1 fruit fly cellular context compared by ENCODE assay signal in genomic region chr2L:15179028-15179427, dm6.
TF ChIP-seq lines count a peak whose summit lies in the region.

No protein-coding gene starts in this region.

TF ChIP-seq in whole organism, embryonic, 481 proteins besides CTCF, POLR2A, EP300 and RAD21 (continued from another document and continues in another):
- TF ChIP-seq salm (tag; optimal IDR thresholded peaks at IDR 0.05; lab: Kevin White, UChicago) = no peak
- TF ChIP-seq dan (GFP tag; IDR thresholded peaks at IDR 0.05; lab: Robert Waterston, UW) = no peak
- TF ChIP-seq crp (GFP tag; optimal IDR thresholded peaks at IDR 0.05; lab: Kevin White, UChicago) = no peak
- TF ChIP-seq ems (GFP tag; optimal IDR thresholded peaks at IDR 0.05; lab: Kevin White, UChicago) = no peak
- no peak for TF ChIP-seq chm (GFP tag; IDR thresholded peaks at IDR 0.05; lab: Robert Waterston, UW)
- no peak for TF ChIP-seq CG17361 (GFP tag; IDR thresholded peaks at IDR 0.05; lab: Robert Waterston, UW)
- TF ChIP-seq CG5953 (GFP tag; IDR thresholded peaks at IDR 0.05; lab: Robert Waterston, UW) = no peak
- TF ChIP-seq D19B (GFP tag; optimal IDR thresholded peaks at IDR 0.05; lab: Kevin White, UChicago) = no peak
- peak; percentile 39 for TF ChIP-seq CG7839 (tag; optimal IDR thresholded peaks at IDR 0.05; lab: Kevin White, UChicago)
- no peak for TF ChIP-seq Usf (GFP tag; optimal IDR thresholded peaks at IDR 0.05; lab: Kevin White, UChicago)
- TF ChIP-seq CG18011 (GFP tag; optimal IDR thresholded peaks at IDR 0.05; lab: Kevin White, UChicago) = no peak
- no peak for TF ChIP-seq YL-1 (GFP tag; optimal IDR thresholded peaks at IDR 0.05; lab: Kevin White, UChicago)
- TF ChIP-seq CG16815 (GFP tag; optimal IDR thresholded peaks at IDR 0.05; lab: Kevin White, UChicago) = no peak
- no peak for TF ChIP-seq unpg (GFP tag; optimal IDR thresholded peaks at IDR 0.05; lab: Kevin White, UChicago)
- TF ChIP-seq CG7963 (GFP tag; IDR thresholded peaks at IDR 0.05; lab: Robert Waterston, UW; ENCODE audit: partially characterized antibody) = no peak
- TF ChIP-seq CG10274 (GFP tag; optimal IDR thresholded peaks at IDR 0.05; lab: Kevin White, UChicago) = no peak
- no peak for TF ChIP-seq eyg (GFP tag; optimal IDR thresholded peaks at IDR 0.05; lab: Kevin White, UChicago)
- no peak for TF ChIP-seq CG4328 (GFP tag; optimal IDR thresholded peaks at IDR 0.05; lab: Kevin White, UChicago)
- TF ChIP-seq CG17359 (tag; optimal IDR thresholded peaks at IDR 0.05; lab: Kevin White, UChicago) = no peak
- no peak for TF ChIP-seq CG1602 (GFP tag; optimal IDR thresholded peaks at IDR 0.05; lab: Kevin White, UChicago)
- no peak for TF ChIP-seq exex (tag; optimal IDR thresholded peaks at IDR 0.05; lab: Kevin White, UChicago)
- no peak for TF ChIP-seq oc (tag; optimal IDR thresholded peaks at IDR 0.05; lab: Kevin White, UChicago)
- no peak for TF ChIP-seq bsh (GFP tag; optimal IDR thresholded peaks at IDR 0.05; lab: Kevin White, UChicago)
- no peak for TF ChIP-seq her (GFP tag; optimal IDR thresholded peaks at IDR 0.05; lab: Kevin White, UChicago)
- TF ChIP-seq ase (GFP tag; IDR thresholded peaks at IDR 0.05; lab: Robert Waterston, UW) = no peak
- no peak for TF ChIP-seq CG30431 (GFP tag; optimal IDR thresholded peaks at IDR 0.05; lab: Kevin White, UChicago)
- no peak for TF ChIP-seq CG16813 (GFP tag; IDR thresholded peaks at IDR 0.05; lab: Robert Waterston, UW; ENCODE audit: partially characterized antibody)
- TF ChIP-seq Dbx (GFP tag; IDR thresholded peaks at IDR 0.05; lab: Robert Waterston, UW) = 0 out of 3 replicates have a peak, but pooled peaks have one; percentile 19
- no peak for TF ChIP-seq shn (GFP tag; optimal IDR thresholded peaks at IDR 0.05; lab: Kevin White, UChicago)
- TF ChIP-seq cad (GFP tag; optimal IDR thresholded peaks at IDR 0.05; lab: Kevin White, UChicago) = no peak
- TF ChIP-seq CG4360 (GFP tag; IDR thresholded peaks at IDR 0.05; lab: Robert Waterston, UW) = no peak
- TF ChIP-seq NK7.1 (GFP tag; optimal IDR thresholded peaks at IDR 0.05; lab: Kevin White, UChicago) = no peak
- TF ChIP-seq wdn (GFP tag; IDR thresholded peaks at IDR 0.05; lab: Robert Waterston, UW) = no peak
- no peak for TF ChIP-seq HmgD (GFP tag; optimal IDR thresholded peaks at IDR 0.05; lab: Kevin White, UChicago)
- peak; percentile 60; the same call in 1 of the 3 replicates for TF ChIP-seq so (GFP tag; IDR thresholded peaks at IDR 0.05; lab: Robert Waterston, UW)
- no peak for TF ChIP-seq Hr3 (GFP tag; optimal IDR thresholded peaks at IDR 0.05; lab: Kevin White, UChicago)
- TF ChIP-seq ci (GFP tag; IDR thresholded peaks at IDR 0.05; lab: Robert Waterston, UW) = no peak
- no peak for TF ChIP-seq pan (optimal IDR thresholded peaks at IDR 0.05; lab: Kevin White, UChicago)
- peak in 1 of 2 experiments; percentile 58 for TF ChIP-seq pan (GFP tag; optimal IDR thresholded peaks at IDR 0.05 in 1 of 2, IDR thresholded peaks at IDR 0.05 in 1 of 2)
- peak; percentile 19 for TF ChIP-seq CG11504 (tag; optimal IDR thresholded peaks at IDR 0.05; lab: Kevin White, UChicago)
- TF ChIP-seq Atf3 (GFP tag; optimal IDR thresholded peaks at IDR 0.05; lab: Kevin White, UChicago) = no peak
- no peak for TF ChIP-seq CG8924 (tag; optimal IDR thresholded peaks at IDR 0.05; lab: Kevin White, UChicago)
- TF ChIP-seq zfh1 (GFP tag; IDR thresholded peaks at IDR 0.05; lab: Robert Waterston, UW) = peak; percentile 46; the same call in 1 of the 3 replicates
- no peak for TF ChIP-seq CG13894 (tag; optimal IDR thresholded peaks at IDR 0.05; lab: Kevin White, UChicago)
- TF ChIP-seq CkIIα-i1 (GFP tag; IDR thresholded peaks at IDR 0.05; lab: Robert Waterston, UW) = no peak
- TF ChIP-seq Ravus (GFP tag; IDR thresholded peaks at IDR 0.05; lab: Robert Waterston, UW) = no peak
- peak; percentile 6; the same call in 1 of the 2 replicates for TF ChIP-seq CG6689 (GFP tag; IDR thresholded peaks at IDR 0.05; lab: Robert Waterston, UW)
- TF ChIP-seq CG15011 (GFP tag; optimal IDR thresholded peaks at IDR 0.05; lab: Kevin White, UChicago) = no peak
- TF ChIP-seq schlank (tag; optimal IDR thresholded peaks at IDR 0.05; lab: Kevin White, UChicago) = no peak
- no peak for TF ChIP-seq Taf1 (GFP tag; IDR thresholded peaks at IDR 0.05; lab: Robert Waterston, UW)
- TF ChIP-seq CG11456 (GFP tag; IDR thresholded peaks at IDR 0.05; lab: Robert Waterston, UW) = no peak
- TF ChIP-seq HHEX (GFP tag; optimal IDR thresholded peaks at IDR 0.05; lab: Kevin White, UChicago) = peak; percentile 29
- no peak for TF ChIP-seq Nf-YC (tag; optimal IDR thresholded peaks at IDR 0.05; lab: Kevin White, UChicago)
- TF ChIP-seq Blimp-1 (GFP tag; optimal IDR thresholded peaks at IDR 0.05; lab: Kevin White, UChicago) = peak; percentile 12
- TF ChIP-seq peb (GFP tag; IDR thresholded peaks at IDR 0.05; lab: Robert Waterston, UW) = no peak
- TF ChIP-seq row (GFP tag; IDR thresholded peaks at IDR 0.05; lab: Robert Waterston, UW) = peak; percentile 56; the same call in 2 of the 3 replicates
- TF ChIP-seq CG1024 (GFP tag; IDR thresholded peaks at IDR 0.05; lab: Robert Waterston, UW) = no peak
- no peak for TF ChIP-seq sim (GFP tag; IDR thresholded peaks at IDR 0.05; lab: Robert Waterston, UW)
- 0 out of 2 replicates have a peak, but pooled peaks have one; percentile 41 for TF ChIP-seq vvl (GFP tag; IDR thresholded peaks at IDR 0.05; lab: Robert Waterston, UW)
- TF ChIP-seq slbo (GFP tag; IDR thresholded peaks at IDR 0.05; lab: Robert Waterston, UW) = peak; percentile 40; the same call in 1 of the 2 replicates
- no peak for TF ChIP-seq D (optimal IDR thresholded peaks at IDR 0.05; lab: Kevin White, UChicago)
- no peak for TF ChIP-seq D (GFP tag; optimal IDR thresholded peaks at IDR 0.05; lab: Kevin White, UChicago)
- TF ChIP-seq E2f2 (GFP tag; IDR thresholded peaks at IDR 0.05; lab: Robert Waterston, UW) = no peak
- no peak for TF ChIP-seq p53 (GFP tag; optimal IDR thresholded peaks at IDR 0.05; lab: Kevin White, UChicago)
- no peak for TF ChIP-seq gt (GFP tag; IDR thresholded peaks at IDR 0.05; lab: Robert Waterston, UW)
- 0 out of 2 replicates have a peak, but pooled peaks have one; percentile 31 for TF ChIP-seq CG31224 (GFP tag; IDR thresholded peaks at IDR 0.05; lab: Robert Waterston, UW)
- TF ChIP-seq h (optimal IDR thresholded peaks at IDR 0.05; lab: Kevin White, UChicago) = no peak
- TF ChIP-seq run (tag; optimal IDR thresholded peaks at IDR 0.05; lab: Kevin White, UChicago) = no peak
- TF ChIP-seq CG43689 (GFP tag; IDR thresholded peaks at IDR 0.05; lab: Robert Waterston, UW) = no peak
- no peak for TF ChIP-seq CG10462 (GFP tag; optimal IDR thresholded peaks at IDR 0.05; lab: Kevin White, UChicago)
- peak; percentile 66 for TF ChIP-seq CG2678 (tag; optimal IDR thresholded peaks at IDR 0.05; lab: Kevin White, UChicago)
- no peak for TF ChIP-seq slou (GFP tag; optimal IDR thresholded peaks at IDR 0.05; lab: Kevin White, UChicago)
- TF ChIP-seq CG8359 (GFP tag; optimal IDR thresholded peaks at IDR 0.05; lab: Kevin White, UChicago; ENCODE audit: borderline replicate concordance) = no peak
- no peak for TF ChIP-seq kah (GFP tag; optimal IDR thresholded peaks at IDR 0.05; lab: Kevin White, UChicago)
- peak; percentile 17; the same call in 1 of the 2 replicates for TF ChIP-seq CG10366 (GFP tag; IDR thresholded peaks at IDR 0.05; lab: Robert Waterston, UW)
- TF ChIP-seq da (GFP tag; optimal IDR thresholded peaks at IDR 0.05; lab: Kevin White, UChicago) = no peak
- peak; percentile 59; the same call in 1 of the 2 replicates for TF ChIP-seq CG32532 (GFP tag; IDR thresholded peaks at IDR 0.05; lab: Robert Waterston, UW)
- TF ChIP-seq ash1 (GFP tag; optimal IDR thresholded peaks at IDR 0.05; lab: Kevin White, UChicago) = no peak
- no peak for TF ChIP-seq CG18764 (GFP tag; optimal IDR thresholded peaks at IDR 0.05; lab: Kevin White, UChicago)
- TF ChIP-seq CG6272 (GFP tag; IDR thresholded peaks at IDR 0.05; lab: Robert Waterston, UW) = no peak
- TF ChIP-seq CG17568 (GFP tag; optimal IDR thresholded peaks at IDR 0.05; lab: Kevin White, UChicago) = no peak
- TF ChIP-seq ap (GFP tag; IDR thresholded peaks at IDR 0.05; lab: Robert Waterston, UW) = no peak
- no peak for TF ChIP-seq CG17829 (tag; optimal IDR thresholded peaks at IDR 0.05; lab: Kevin White, UChicago)
- TF ChIP-seq CG7786 (GFP tag; optimal IDR thresholded peaks at IDR 0.05; lab: Kevin White, UChicago) = no peak
- TF ChIP-seq dysf (GFP tag; IDR thresholded peaks at IDR 0.05; lab: Robert Waterston, UW) = peak; percentile 55; the same call in 1 of the 3 replicates
- 0 out of 2 replicates have a peak, but pooled peaks have one; percentile 58 for TF ChIP-seq Atf6 (GFP tag; IDR thresholded peaks at IDR 0.05; lab: Robert Waterston, UW)
- no peak for TF ChIP-seq CG12071 (GFP tag; optimal IDR thresholded peaks at IDR 0.05; lab: Kevin White, UChicago)
- TF ChIP-seq CG2120 (GFP tag; optimal IDR thresholded peaks at IDR 0.05; lab: Kevin White, UChicago) = peak; percentile 59
- TF ChIP-seq Ptx1 (GFP tag; IDR thresholded peaks at IDR 0.05; lab: Robert Waterston, UW) = peak; percentile 39
- no peak for TF ChIP-seq pfk (GFP tag; optimal IDR thresholded peaks at IDR 0.05; lab: Kevin White, UChicago)
- no peak for TF ChIP-seq CG6654 (GFP tag; optimal IDR thresholded peaks at IDR 0.05; lab: Kevin White, UChicago)
- no peak for TF ChIP-seq Hmx (GFP tag; optimal IDR thresholded peaks at IDR 0.05; lab: Kevin White, UChicago)
- TF ChIP-seq CG8944 (GFP tag; optimal IDR thresholded peaks at IDR 0.05; lab: Kevin White, UChicago) = no peak
- TF ChIP-seq CG12155 (GFP tag; optimal IDR thresholded peaks at IDR 0.05; lab: Kevin White, UChicago) = no peak
- TF ChIP-seq Dip2 (GFP tag; IDR thresholded peaks at IDR 0.05; lab: Robert Waterston, UW) = no peak
- TF ChIP-seq CG42726 (GFP tag; IDR thresholded peaks at IDR 0.05; lab: Robert Waterston, UW; ENCODE audit: partially characterized antibody) = no peak
- TF ChIP-seq CG6854 (GFP tag; optimal IDR thresholded peaks at IDR 0.05; lab: Kevin White, UChicago) = no peak
- TF ChIP-seq CG17328 (GFP tag; IDR thresholded peaks at IDR 0.05; lab: Robert Waterston, UW) = no peak; the same call in 1 of the 2 replicates
- no peak for TF ChIP-seq grn (GFP tag; optimal IDR thresholded peaks at IDR 0.05; lab: Kevin White, UChicago)
- TF ChIP-seq CG31441 (GFP tag; IDR thresholded peaks at IDR 0.05; lab: Robert Waterston, UW) = peak; percentile 14; the same call in 1 of the 2 replicates
- TF ChIP-seq Dref (GFP tag; IDR thresholded peaks at IDR 0.05; lab: Robert Waterston, UW) = no peak
- TF ChIP-seq org-1 (GFP tag; optimal IDR thresholded peaks at IDR 0.05; lab: Kevin White, UChicago) = no peak
- TF ChIP-seq Myb (GFP tag; optimal IDR thresholded peaks at IDR 0.05; lab: Kevin White, UChicago) = no peak
- TF ChIP-seq CG18599 (GFP tag; optimal IDR thresholded peaks at IDR 0.05; lab: Kevin White, UChicago) = peak; percentile 79
- no peak for TF ChIP-seq CG12744 (GFP tag; optimal IDR thresholded peaks at IDR 0.05; lab: Kevin White, UChicago)
- no peak for TF ChIP-seq CG4617 (GFP tag; optimal IDR thresholded peaks at IDR 0.05; lab: Kevin White, UChicago; ENCODE audit: borderline replicate concordance)
- TF ChIP-seq Asciz (GFP tag; optimal IDR thresholded peaks at IDR 0.05; lab: Kevin White, UChicago) = no peak
- no peak for TF ChIP-seq lov (optimal IDR thresholded peaks at IDR 0.05; lab: Kevin White, UChicago)
- no peak for TF ChIP-seq lov (GFP tag; IDR thresholded peaks at IDR 0.05; lab: Robert Waterston, UW)
- no peak for TF ChIP-seq knrl (GFP tag; IDR thresholded peaks at IDR 0.05; lab: Robert Waterston, UW; ENCODE audit: partially characterized antibody)
- TF ChIP-seq insv (GFP tag; optimal IDR thresholded peaks at IDR 0.05; lab: Kevin White, UChicago) = no peak
- TF ChIP-seq cg (GFP tag; optimal IDR thresholded peaks at IDR 0.05; lab: Kevin White, UChicago) = no peak
- no peak for TF ChIP-seq CG1647 (GFP tag; optimal IDR thresholded peaks at IDR 0.05; lab: Kevin White, UChicago)
- no peak for TF ChIP-seq CG3838 (GFP tag; optimal IDR thresholded peaks at IDR 0.05; lab: Kevin White, UChicago)
- TF ChIP-seq CG13424 (tag; optimal IDR thresholded peaks at IDR 0.05; lab: Kevin White, UChicago) = peak; percentile 18
- TF ChIP-seq CG16863 (GFP tag; optimal IDR thresholded peaks at IDR 0.05; lab: Kevin White, UChicago) = no peak
- no peak for TF ChIP-seq CG9437 (GFP tag; optimal IDR thresholded peaks at IDR 0.05; lab: Kevin White, UChicago)
- TF ChIP-seq CG30403 (GFP tag; optimal IDR thresholded peaks at IDR 0.05; lab: Kevin White, UChicago) = peak; percentile 27
- no peak for TF ChIP-seq CG8478 (optimal IDR thresholded peaks at IDR 0.05; lab: Kevin White, UChicago)
- no peak for TF ChIP-seq CG8388 (GFP tag; optimal IDR thresholded peaks at IDR 0.05; lab: Kevin White, UChicago)
- TF ChIP-seq ro (GFP tag; IDR thresholded peaks at IDR 0.05; lab: Robert Waterston, UW) = no peak
- no peak for TF ChIP-seq CG12299 (tag; optimal IDR thresholded peaks at IDR 0.05; lab: Kevin White, UChicago)
- no peak for TF ChIP-seq jigr1 (GFP tag; IDR thresholded peaks at IDR 0.05; lab: Robert Waterston, UW)
- TF ChIP-seq CG12659 (GFP tag; optimal IDR thresholded peaks at IDR 0.05; lab: Kevin White, UChicago) = no peak
- TF ChIP-seq Mes4 (GFP tag; optimal IDR thresholded peaks at IDR 0.05; lab: Kevin White, UChicago) = no peak
- TF ChIP-seq Rfx (GFP tag; IDR thresholded peaks at IDR 0.05; lab: Robert Waterston, UW) = peak; percentile 59
- no peak for TF ChIP-seq CG7928 (GFP tag; optimal IDR thresholded peaks at IDR 0.05; lab: Kevin White, UChicago)
- no peak for TF ChIP-seq Sry-β (GFP tag; optimal IDR thresholded peaks at IDR 0.05; lab: Kevin White, UChicago)
- peak; percentile 32 for TF ChIP-seq CG15269 (tag; optimal IDR thresholded peaks at IDR 0.05; lab: Kevin White, UChicago)
- no peak for TF ChIP-seq nerfin-1 (tag; optimal IDR thresholded peaks at IDR 0.05; lab: Kevin White, UChicago)
- no peak for TF ChIP-seq Hey (tag; optimal IDR thresholded peaks at IDR 0.05; lab: Kevin White, UChicago)
- no peak for TF ChIP-seq Tbp (GFP tag; optimal IDR thresholded peaks at IDR 0.05; lab: Kevin White, UChicago)
- TF ChIP-seq CG10431 (GFP tag; optimal IDR thresholded peaks at IDR 0.05; lab: Kevin White, UChicago) = no peak
- no peak for TF ChIP-seq Adf1 (GFP tag; IDR thresholded peaks at IDR 0.05; lab: Robert Waterston, UW)
- peak; percentile 29; the same call in 1 of the 2 replicates for TF ChIP-seq MBD-R2 (GFP tag; IDR thresholded peaks at IDR 0.05; lab: Robert Waterston, UW)
- peak; percentile 10 for TF ChIP-seq CG18619 (GFP tag; optimal IDR thresholded peaks at IDR 0.05; lab: Kevin White, UChicago)
- no peak for TF ChIP-seq gro (GFP tag; optimal IDR thresholded peaks at IDR 0.05; lab: Kevin White, UChicago)
